Worm (Caenorhabditis elegans) whole organism, late embryonic: ENCODE measurements around the gene Y27F2A.6.

ENCODE experiments used
- ama-1 ChIP-seq: fragments of 150-350 bp; optimal IDR thresholded peaks from 2 replicates; lab custom pipeline; 2014
- ceh-34 ChIP-seq: sonication (generic microtip); optimal IDR thresholded peaks from 2 replicates; lab custom pipeline; 2016; ENCODE audit warnings: mild to moderate bottlenecking, missing genetic modification characterization, missing compliant biosample characterization
- ceh-9 ChIP-seq: sonication (generic microtip); optimal IDR thresholded peaks from 2 replicates; lab custom pipeline; 2016; ENCODE audit warnings: mild to moderate bottlenecking, missing genetic modification characterization, inconsistent platforms, missing compliant biosample characterization
- ets-4 ChIP-seq: sonication (generic microtip); optimal IDR thresholded peaks from 2 replicates; lab custom pipeline; 2016; ENCODE audit warnings: missing genetic modification characterization, missing compliant biosample characterization
- lim-6 ChIP-seq: sonication (generic microtip); optimal IDR thresholded peaks from 2 replicates; lab custom pipeline; 2016; ENCODE audit warnings: missing genetic modification characterization, missing compliant biosample characterization
- unc-3 ChIP-seq, 2 experiments: fragments of 200-800 bp in 1 of 2; sonication (Bioruptor generic) in 1 of 2; sonication (generic microtip) in 1 of 2; conservative IDR thresholded peaks in 1 of 2; optimal IDR thresholded peaks in 1 of 2; 2 replicates each; pipeline versions ENCODE4 v1.3.6 to Lab custom; 2016 to 2022; ENCODE audit warnings: missing compliant biosample characterization in 2 of 2, missing genetic modification characterization in 2 of 2, missing genetic modification reagents in 1 of 2

ce11 chrII:3172176-3172575 is 11.0 kb downstream of the Y27F2A.6 start, which contains the start of gene Y27F2A.10:
- TF ChIP-seq ama-1 (lab: Kevin White, UChicago) (no peak), ceh-34 (no peak), ets-4 (no peak), ceh-9 (no peak), lim-6 (tag; lab: Kevin White, UChicago) (no peak), unc-3 (GFP tag; conservative IDR thresholded peaks at IDR 0.05; lab: Robert Waterston, UW) (no peak), unc-3 (tag; optimal IDR thresholded peaks at IDR 0.05; lab: Kevin White, UChicago) (no peak)
